Worm (Caenorhabditis elegans) whole organism, early embryonic: Measurements from ENCODE around the gene C25H3.15.

ENCODE experiments used
- F13C5.2 ChIP-seq: sonication (generic microtip); optimal IDR thresholded peaks from 2 replicates; lab custom pipeline; 2017; ENCODE audit warnings: mild to moderate bottlenecking, missing genetic modification characterization, inconsistent platforms, missing compliant biosample characterization
- aly-1 ChIP-seq: sonication (generic microtip); optimal IDR thresholded peaks from 2 replicates; lab custom pipeline; 2016; ENCODE audit warnings: missing genetic modification characterization, missing compliant biosample characterization
- ama-1 ChIP-seq: fragments of 150-350 bp; optimal IDR thresholded peaks from 2 replicates; lab custom pipeline; 2014
- ceh-13 ChIP-seq: fragments of 200-800 bp; sonication (Bioruptor generic); optimal IDR thresholded peaks from 2 replicates; lab custom pipeline; 2018; ENCODE audit warnings: mild to moderate bottlenecking, missing genetic modification characterization, missing compliant biosample characterization
- ceh-36 ChIP-seq: sonication (generic microtip); optimal IDR thresholded peaks from 2 replicates; lab custom pipeline; 2016; ENCODE audit warnings: missing genetic modification characterization, inconsistent platforms, missing compliant biosample characterization
- ets-7 ChIP-seq: sonication (generic microtip); optimal IDR thresholded peaks from 2 replicates; lab custom pipeline; 2016; ENCODE audit warnings: missing genotype, missing genetic modification characterization, missing compliant biosample characterization
- flt-1 ChIP-seq: fragments of 200-800 bp; sonication (Bioruptor generic); IDR thresholded peaks from 2 replicates; pipeline ENCODE4 v1.3.6; 2022; ENCODE audit warnings: missing genetic modification characterization, missing compliant biosample characterization
- hmg-4 ChIP-seq: fragments of 200-800 bp; sonication (Bioruptor generic); optimal IDR thresholded peaks from 2 replicates; lab custom pipeline; 2018; ENCODE audit warnings: mild to moderate bottlenecking, missing genetic modification characterization, missing compliant biosample characterization
- hnd-1 ChIP-seq: sonication (generic microtip); optimal IDR thresholded peaks from 2 replicates; lab custom pipeline; 2016; ENCODE audit warnings: missing genetic modification characterization, missing compliant biosample characterization
- pes-1 ChIP-seq: fragments of 200-800 bp; sonication (Bioruptor generic); IDR thresholded peaks from 2 replicates; pipeline ENCODE4 v1.3.6; 2022; ENCODE audit warnings: missing genetic modification reagents, missing genetic modification characterization, missing compliant biosample characterization
- scrt-1 ChIP-seq: fragments of 200-800 bp; sonication (Bioruptor generic); IDR thresholded peaks from 2 replicates; pipeline ENCODE4 v1.3.6; 2022; ENCODE audit warnings: missing genetic modification characterization, missing compliant biosample characterization
- sea-1 ChIP-seq: fragments of 200-800 bp; sonication (Bioruptor generic); conservative IDR thresholded peaks from 2 replicates; pipeline ENCODE4 v1.3.6; 2022; ENCODE audit warnings: missing genetic modification characterization, missing compliant biosample characterization
- tbx-37 ChIP-seq: fragments of 200-800 bp; sonication (Bioruptor generic); conservative IDR thresholded peaks from 2 replicates; pipeline ENCODE4 v1.3.6; 2022; ENCODE audit warnings: missing genetic modification reagents, missing genetic modification characterization, missing compliant biosample characterization
- tra-4 ChIP-seq: sonication (generic microtip); optimal IDR thresholded peaks from 2 replicates; lab custom pipeline; 2017; ENCODE audit warnings: missing genetic modification characterization, missing compliant biosample characterization

C25H3.15 gene

ce11 chrII:5707532-5707931 is 42.4 kb downstream of the C25H3.15 start, which contains the start of gene osta-2:
Gene osta-2 (plus strand): TSS chrII:5707691.
- TF ChIP-seq scrt-1 (no peak), flt-1 (GFP tag; lab: Robert Waterston, UW) (no peak), hmg-4 (GFP tag; lab: Kevin White, UChicago) (no peak), tbx-37 (GFP tag; lab: Robert Waterston, UW) (no peak), hnd-1 (tag; lab: Kevin White, UChicago) (no peak), sea-1 (GFP tag; lab: Robert Waterston, UW) (no peak), ceh-36 (no peak)

- no peak for TF ChIP-seq ets-7 (tag; lab: Kevin White, UChicago)
- TF ChIP-seq ama-1 (lab: Kevin White, UChicago) = no peak
- no peak for TF ChIP-seq sea-1 (GFP tag; lab: Robert Waterston, UW)
- TF ChIP-seq hnd-1 (tag; lab: Kevin White, UChicago) = no peak
- no peak for TF ChIP-seq flt-1 (GFP tag; lab: Robert Waterston, UW)
These were observed 43.0 kb downstream of the C25H3.15 start for ce11 chrII:5708154-5708553.

- TF ChIP-seq tra-4 (tag; lab: Kevin White, UChicago) (no peak), flt-1 (GFP tag; lab: Robert Waterston, UW) (no peak), pes-1 (GFP tag; lab: Robert Waterston, UW) (no peak)
These were observed 45.7 kb downstream of the C25H3.15 start for ce11 chrII:5710835-5711234.

ce11 chrII:5712126-5712525 is 47.0 kb downstream of the C25H3.15 start:
- TF ChIP-seq ama-1 (lab: Kevin White, UChicago) (peak; percentile 28), ceh-13 (GFP tag; lab: Kevin White, UChicago) (no peak)

- peak; percentile 29 for TF ChIP-seq F13C5.2
- TF ChIP-seq hmg-4 (GFP tag; lab: Kevin White, UChicago) = peak; percentile 7
- TF ChIP-seq ets-7 (tag; lab: Kevin White, UChicago) = no peak
- TF ChIP-seq ama-1 (lab: Kevin White, UChicago) = no peak
- no peak for TF ChIP-seq aly-1 (tag; lab: Kevin White, UChicago)
These were observed 49.7 kb downstream of the C25H3.15 start, which contains the start of the genes tiar-1 and lelo-4 for ce11 chrII:5714807-5715206. Gene tiar-1 (minus strand): TSS chrII:5714823. Gene lelo-4 (plus strand): TSS chrII:5714924.
